Worm (Caenorhabditis elegans) whole organism, L3 larva: ENCODE results near the gene srg-42.

ENCODE experiments used
- daf-12 ChIP-seq: fragments of 150-350 bp; optimal IDR thresholded peaks from 2 replicates; lab custom pipeline; 2014; ENCODE audit warnings: missing biosample characterization, missing genetic modification reagents, missing genetic modification characterization
- elt-3 ChIP-seq, 3 experiments: fragments of 150-350 bp in 1 of 3; sonication (generic microtip) in 2 of 3; optimal IDR thresholded peaks; 2 replicates in 2 of 3; 4 replicates in 1 of 3; lab custom pipeline; 2014 to 2017; ENCODE audit warnings: missing biosample characterization in 3 of 3, missing genetic modification characterization in 3 of 3
- nfya-1 ChIP-seq: sonication (generic microtip); optimal IDR thresholded peaks from 2 replicates; lab custom pipeline; 2017; ENCODE audit warnings: missing genetic modification characterization, mild to moderate bottlenecking, missing compliant biosample characterization, antibody characterized with exemption, moderate library complexity; ENCODE audit not compliant: insufficient read depth
- unc-62 ChIP-seq: fragments of 150-350 bp; sonication (generic microtip); optimal IDR thresholded peaks from 4 replicates; lab custom pipeline; 2014; ENCODE audit warnings: missing biosample characterization, missing genetic modification reagents, missing genetic modification characterization

- TF ChIP-seq elt-3 (tag; optimal IDR thresholded peaks at IDR 0.05; lab: Kevin White, UChicago) (no peak), nfya-1 (no peak), daf-12 (no peak), unc-62 (no peak)
Measured at ce11 chrV:11127197-11127596, 30.6 kb downstream of the srg-42 start, which contains the start of gene jmjd-5.
